Worm (Caenorhabditis elegans): ENCODE results near the gene mtx-2.
A peak's percentile ranks its signal among the peaks of the same experiment; 100 is the strongest.

mtx-2 gene

ce11 chrIII:7737646-7738258, 25.7 kb downstream of the mtx-2 start:
- TF ChIP-seq nhr-90 (tag; optimal IDR thresholded peaks at IDR 0.05; ENCODE audit: poor library complexity) (no peak), ces-1 (GFP tag; optimal IDR thresholded peaks at IDR 0.05) (no peak), ama-1 (optimal IDR thresholded peaks at IDR 0.05) (no peak), aly-2 (tag; optimal IDR thresholded peaks at IDR 0.05) (peak; percentile 40), lin-35 (GFP tag; optimal IDR thresholded peaks at IDR 0.05) (no peak), fkh-4 (tag; optimal IDR thresholded peaks at IDR 0.05; ENCODE audit: borderline replicate concordance) (no peak), nhr-85 (tag) (peak; percentile 65), lin-15B (tag; optimal IDR thresholded peaks at IDR 0.05) (no peak), egl-27 (tag; optimal IDR thresholded peaks at IDR 0.05) (no peak), unc-62 (GFP tag; optimal IDR thresholded peaks at IDR 0.05) (no peak), nhr-47 (tag; optimal IDR thresholded peaks at IDR 0.05) (no peak), mep-1 (tag; optimal IDR thresholded peaks at IDR 0.05) (no peak), isw-1 (GFP tag; IDR thresholded peaks at IDR 0.05) (no peak), xbp-1 (tag; optimal IDR thresholded peaks at IDR 0.05) (no peak), nhr-84 (tag; optimal IDR thresholded peaks at IDR 0.05) (no peak), ztf-4 (tag; optimal IDR thresholded peaks at IDR 0.05) (peak; percentile 40), nhr-237 (tag; optimal IDR thresholded peaks at IDR 0.05) (no peak), nhr-20 (tag; optimal IDR thresholded peaks at IDR 0.05) (no peak)

ce11 chrIII:7736806-7737205, 26.6 kb downstream of the mtx-2 start:
- TF ChIP-seq nhr-76 (tag; optimal IDR thresholded peaks at IDR 0.05) (no peak), F16B12.6 (tag; optimal IDR thresholded peaks at IDR 0.05) (no peak), fkh-4 (tag; optimal IDR thresholded peaks at IDR 0.05; ENCODE audit: borderline replicate concordance) (no peak), pax-3 (tag; optimal IDR thresholded peaks at IDR 0.05) (no peak)

- no peak for TF ChIP-seq dsc-1 (tag; optimal IDR thresholded peaks at IDR 0.05)
- TF ChIP-seq C34B4.2 (tag; optimal IDR thresholded peaks at IDR 0.05), result no peak
- TF ChIP-seq nhr-76 (tag; optimal IDR thresholded peaks at IDR 0.05), result no peak
- TF ChIP-seq efl-3 (GFP tag; optimal IDR thresholded peaks at IDR 0.05), result no peak
- TF ChIP-seq nhr-47 (tag; optimal IDR thresholded peaks at IDR 0.05), result no peak
- no peak for TF ChIP-seq dpl-1 (GFP tag; optimal IDR thresholded peaks at IDR 0.05)
- TF ChIP-seq blmp-1 (tag; optimal IDR thresholded peaks at IDR 0.05), result no peak
Observed at ce11 chrIII:7736003-7736402, 27.4 kb downstream of the mtx-2 start.

DNA sequence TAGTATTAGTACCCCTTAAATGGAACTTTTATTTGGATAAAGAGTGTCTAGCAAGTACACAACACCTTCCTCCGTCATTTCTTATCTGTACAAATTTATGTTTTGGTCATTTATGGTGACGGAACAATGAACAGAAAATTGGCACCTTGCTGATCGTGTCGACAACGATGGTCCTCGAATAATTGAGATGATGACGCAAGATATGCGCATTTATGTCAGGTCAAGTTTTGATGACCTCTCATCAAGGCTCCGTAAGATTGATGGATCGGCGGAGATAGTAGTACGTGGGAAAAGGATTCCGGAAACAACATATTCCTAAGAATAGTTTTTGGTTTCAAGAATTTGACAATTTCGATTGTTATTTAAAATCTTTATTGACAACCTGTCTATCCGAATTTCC, 29.3 kb downstream of the mtx-2 start:
- TF ChIP-seq nhr-71 (tag; optimal IDR thresholded peaks at IDR 0.05), result no peak
- TF ChIP-seq aha-1 (tag; optimal IDR thresholded peaks at IDR 0.05), result no peak
- TF ChIP-seq lin-35 (GFP tag; optimal IDR thresholded peaks at IDR 0.05), result no peak
- TF ChIP-seq unc-62 (GFP tag; optimal IDR thresholded peaks at IDR 0.05), result no peak
- TF ChIP-seq zag-1 (tag; optimal IDR thresholded peaks at IDR 0.05), result no peak
- no peak for TF ChIP-seq swsn-7 (tag; optimal IDR thresholded peaks at IDR 0.05)
- no peak for TF ChIP-seq tbx-2 (tag; optimal IDR thresholded peaks at IDR 0.05)

DNA sequence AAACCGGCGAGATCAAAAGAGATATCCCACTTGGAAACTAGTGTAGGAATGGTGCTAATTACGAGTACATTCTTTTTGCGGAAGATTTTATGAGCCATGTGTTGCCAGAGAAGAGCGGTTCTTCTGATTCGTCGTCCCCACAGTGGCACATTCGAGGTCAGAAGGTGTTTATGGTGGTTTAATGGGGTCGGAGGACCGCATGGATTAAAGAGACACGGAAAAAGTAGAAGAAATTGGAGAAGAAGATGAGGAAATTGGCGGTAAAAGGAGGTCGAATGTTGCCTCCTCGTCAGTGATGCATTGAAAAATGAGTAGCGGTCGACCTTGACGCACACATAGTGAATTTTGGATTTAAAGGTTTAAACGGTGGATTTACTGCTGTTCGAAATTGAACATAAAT, 29.8 kb downstream of the mtx-2 start:
- TF ChIP-seq elt-2 (tag; optimal IDR thresholded peaks at IDR 0.05) (no peak), blmp-1 (tag; optimal IDR thresholded peaks at IDR 0.05) (peak; percentile 49), lsy-2 (tag; optimal IDR thresholded peaks at IDR 0.05) (peak in 1 of 2 experiments; percentile 10), ceh-8 (GFP tag; optimal IDR thresholded peaks at IDR 0.05) (no peak), ztf-4 (tag; optimal IDR thresholded peaks at IDR 0.05) (no peak), hlh-4 (tag; optimal IDR thresholded peaks at IDR 0.05) (no peak), lin-13 (GFP tag; optimal IDR thresholded peaks at IDR 0.05) (no peak), nhr-85 (tag) (peak; percentile 83), unc-130 (tag; optimal IDR thresholded peaks at IDR 0.05) (no peak), hpl-2 (GFP tag; optimal IDR thresholded peaks at IDR 0.05) (no peak), rnt-1 (tag; optimal IDR thresholded peaks at IDR 0.05) (no peak), unc-30 (tag; optimal IDR thresholded peaks at IDR 0.05) (no peak), Y116A8C.19 (tag; optimal IDR thresholded peaks at IDR 0.05; ENCODE audit: borderline replicate concordance) (no peak), pqm-1 (tag; optimal IDR thresholded peaks at IDR 0.05) (no peak), lin-39 (tag; optimal IDR thresholded peaks at IDR 0.05) (no peak), ceh-88 (GFP tag; IDR thresholded peaks at IDR 0.05) (no peak), ztf-11 (tag; optimal IDR thresholded peaks at IDR 0.05) (peak in 1 of 2 experiments; percentile 9), lin-14 (GFP tag; optimal IDR thresholded peaks at IDR 0.05) (peak; percentile 43), nhr-12 (tag; optimal IDR thresholded peaks at IDR 0.05) (no peak)
